Fruit fly (Drosophila melanogaster) whole organism, embryonic: Measurements from ENCODE around the gene CG34242.

Source experiments
- Atf-2 ChIP-seq: fragments of 200-800 bp; sonication (Bioruptor generic); optimal IDR thresholded peaks from 2 replicates; lab custom pipeline; 2016; ENCODE audit warnings: missing biosample characterization, missing genetic modification characterization
- Atf6 ChIP-seq: fragments of 200-800 bp; sonication (Bioruptor generic); IDR thresholded peaks from 2 replicates; pipeline ENCODE4 v1.3.6; 2022; ENCODE audit warnings: missing biosample characterization, missing genetic modification characterization
- CG10462 ChIP-seq: fragments of 200-800 bp; sonication (Bioruptor generic); optimal IDR thresholded peaks from 2 replicates; lab custom pipeline; 2016; ENCODE audit warnings: missing biosample characterization, missing genetic modification characterization
- CG11085 ChIP-seq: fragments of 200-800 bp; sonication (Bioruptor generic); IDR thresholded peaks from 2 replicates; pipeline ENCODE4 v1.3.6; 2022; ENCODE audit warnings: missing biosample characterization, missing genetic modification characterization
- CG11723 ChIP-seq: fragments of 200-800 bp; sonication (Bioruptor generic); optimal IDR thresholded peaks from 2 replicates; lab custom pipeline; 2017; ENCODE audit warnings: missing biosample characterization, mild to moderate bottlenecking, missing genetic modification characterization
- CG12236 ChIP-seq: fragments of 200-800 bp; sonication (Bioruptor generic); optimal IDR thresholded peaks from 2 replicates; lab custom pipeline; 2016; ENCODE audit warnings: missing biosample characterization, missing genetic modification characterization
- CG12769 ChIP-seq: fragments of 200-800 bp; sonication (Bioruptor generic); optimal IDR thresholded peaks from 2 replicates; lab custom pipeline; 2019; ENCODE audit warnings: missing biosample characterization, mild to moderate bottlenecking, missing genetic modification characterization, moderate library complexity
- CG14014 ChIP-seq: fragments of 200-800 bp; sonication (Bioruptor generic); IDR thresholded peaks from 2 replicates; pipeline ENCODE4 v1.3.6; 2022; ENCODE audit warnings: missing biosample characterization, missing genetic modification characterization
- CG15514 ChIP-seq: fragments of 200-800 bp; sonication (Bioruptor generic); optimal IDR thresholded peaks from 3 replicates; lab custom pipeline; 2017; ENCODE audit warnings: missing biosample characterization, missing genetic modification characterization, mild to moderate bottlenecking, moderate library complexity, missing genetic modification reagents
- CG1647 ChIP-seq: fragments of 200-800 bp; sonication (Bioruptor generic); optimal IDR thresholded peaks from 3 replicates; lab custom pipeline; 2016; ENCODE audit warnings: missing biosample characterization, missing genetic modification characterization
- CG2116 ChIP-seq: fragments of 200-800 bp; sonication (Bioruptor generic); optimal IDR thresholded peaks from 3 replicates; lab custom pipeline; 2018; ENCODE audit warnings: missing biosample characterization, mild to moderate bottlenecking, missing genetic modification characterization
- CG2889 ChIP-seq: fragments of 200-800 bp; sonication (Bioruptor generic); IDR thresholded peaks from 3 replicates; pipeline ENCODE4 v1.3.6; 2022; ENCODE audit warnings: missing biosample characterization, missing genetic modification characterization
- CG30403 ChIP-seq: fragments of 200-800 bp; sonication (Bioruptor generic); optimal IDR thresholded peaks from 3 replicates; lab custom pipeline; 2016; ENCODE audit warnings: missing biosample characterization, missing genetic modification characterization
- CG31388 ChIP-seq: fragments of 200-800 bp; sonication (Bioruptor generic); optimal IDR thresholded peaks from 2 replicates; lab custom pipeline; 2016; ENCODE audit warnings: missing biosample characterization, missing genetic modification characterization
- CG34422 ChIP-seq: fragments of 200-800 bp; sonication (Bioruptor generic); IDR thresholded peaks from 3 replicates; pipeline ENCODE4 v1.3.6; 2022; ENCODE audit warnings: missing biosample characterization, missing genetic modification characterization
- CG4282 ChIP-seq: fragments of 200-800 bp; sonication (Bioruptor generic); optimal IDR thresholded peaks from 2 replicates; lab custom pipeline; 2016; ENCODE audit warnings: missing biosample characterization, missing genetic modification characterization
- CG4820 ChIP-seq: fragments of 200-800 bp; sonication (Bioruptor generic); optimal IDR thresholded peaks from 3 replicates; lab custom pipeline; 2016; ENCODE audit warnings: missing biosample characterization, missing genetic modification characterization
- CG6175 ChIP-seq: fragments of 200-800 bp; sonication (Bioruptor generic); IDR thresholded peaks from 3 replicates; pipeline ENCODE4 v1.3.6; 2022; ENCODE audit warnings: missing biosample characterization, missing genetic modification characterization
- CG7271 ChIP-seq: fragments of 200-800 bp; sonication (Bioruptor generic); optimal IDR thresholded peaks from 2 replicates; lab custom pipeline; 2018; ENCODE audit warnings: missing biosample characterization, mild to moderate bottlenecking, missing genetic modification characterization, moderate library complexity
- CG7745 ChIP-seq: fragments of 200-800 bp; sonication (Bioruptor generic); optimal IDR thresholded peaks from 2 replicates; lab custom pipeline; 2018; ENCODE audit warnings: missing biosample characterization, mild to moderate bottlenecking, missing genetic modification characterization, moderate library complexity
- CG7963 ChIP-seq: fragments of 200-800 bp; sonication (Bioruptor generic); IDR thresholded peaks from 3 replicates; pipeline ENCODE4 v1.3.6; 2022; ENCODE audit warnings: missing biosample characterization, missing genetic modification characterization; ENCODE audit not compliant: partially characterized antibody
- CG9797 ChIP-seq: fragments of 200-800 bp; sonication (Bioruptor generic); optimal IDR thresholded peaks from 3 replicates; lab custom pipeline; 2018; ENCODE audit warnings: missing biosample characterization, mild to moderate bottlenecking, missing genetic modification characterization
- CHES-1-like ChIP-seq: fragments of 200-800 bp; sonication (Bioruptor generic); optimal IDR thresholded peaks from 2 replicates; lab custom pipeline; 2016; ENCODE audit warnings: missing biosample characterization, missing genetic modification characterization
- Dfd ChIP-seq, 2 experiments: fragments of >200 bp; optimal IDR thresholded peaks; 2 replicates each; lab custom pipeline; 2017; ENCODE audit warnings: missing biosample characterization in 2 of 2, missing genetic modification characterization in 2 of 2
- ERR ChIP-seq: fragments of 200-800 bp; sonication (Bioruptor generic); optimal IDR thresholded peaks from 2 replicates; lab custom pipeline; 2016; ENCODE audit warnings: missing biosample characterization, missing genetic modification characterization
- Elba2 ChIP-seq: fragments of 200-800 bp; sonication (Bioruptor generic); optimal IDR thresholded peaks from 3 replicates; lab custom pipeline; 2016; ENCODE audit warnings: missing biosample characterization, missing genetic modification characterization
- Gsc ChIP-seq: fragments of 200-800 bp; sonication (Bioruptor generic); IDR thresholded peaks from 2 replicates; pipeline ENCODE4 v1.3.6; 2022; ENCODE audit warnings: missing biosample characterization, missing genetic modification characterization
- Hr78 ChIP-seq, 2 experiments: fragments of 200-800 bp in 1 of 2; fragments of >200 bp in 1 of 2; sonication (Bioruptor generic) in 1 of 2; optimal IDR thresholded peaks; 2 replicates each; lab custom pipeline; 2017 to 2019; ENCODE audit warnings: missing biosample characterization in 2 of 2, missing genetic modification characterization in 2 of 2, mild to moderate bottlenecking in 1 of 2, moderate library complexity in 1 of 2
- NC2α ChIP-seq: fragments of 200-800 bp; sonication (Bioruptor generic); optimal IDR thresholded peaks from 2 replicates; lab custom pipeline; 2016; ENCODE audit warnings: missing biosample characterization, missing genetic modification characterization
- NC2β ChIP-seq: fragments of 200-800 bp; sonication (Bioruptor generic); optimal IDR thresholded peaks from 2 replicates; lab custom pipeline; 2016; ENCODE audit warnings: missing biosample characterization, missing genetic modification characterization
- Oaz ChIP-seq: fragments of 200-800 bp; sonication (Bioruptor generic); IDR thresholded peaks from 2 replicates; pipeline ENCODE4 v1.3.6; 2022; ENCODE audit warnings: missing biosample characterization, missing genetic modification characterization
- Opbp ChIP-seq: fragments of 200-800 bp; sonication (Bioruptor generic); IDR thresholded peaks from 3 replicates; pipeline ENCODE4 v1.3.6; 2022; ENCODE audit warnings: missing biosample characterization, missing genetic modification characterization; ENCODE audit not compliant: partially characterized antibody
- PHDP ChIP-seq: fragments of 200-800 bp; sonication (Bioruptor generic); optimal IDR thresholded peaks from 3 replicates; lab custom pipeline; 2018; ENCODE audit warnings: missing biosample characterization, mild to moderate bottlenecking, missing genetic modification characterization, moderate library complexity
- Ptx1 ChIP-seq: fragments of 200-800 bp; sonication (Bioruptor generic); IDR thresholded peaks from 2 replicates; pipeline ENCODE4 v1.3.6; 2022; ENCODE audit warnings: missing biosample characterization, missing genetic modification characterization
- YL-1 ChIP-seq: fragments of 200-800 bp; sonication (Bioruptor generic); optimal IDR thresholded peaks from 3 replicates; lab custom pipeline; 2017; ENCODE audit warnings: missing biosample characterization, mild to moderate bottlenecking, missing genetic modification characterization
- cas ChIP-seq: fragments of 200-800 bp; sonication (Bioruptor generic); IDR thresholded peaks from 2 replicates; pipeline ENCODE4 v1.3.6; 2022; ENCODE audit warnings: missing biosample characterization, missing genetic modification characterization
- dan ChIP-seq: fragments of 200-800 bp; sonication (Bioruptor generic); IDR thresholded peaks from 2 replicates; pipeline ENCODE4 v1.3.6; 2022; ENCODE audit warnings: missing biosample characterization, missing genetic modification characterization
- exex ChIP-seq: fragments of 200-800 bp; sonication (Bioruptor generic); optimal IDR thresholded peaks from 4 replicates; lab custom pipeline; 2018; ENCODE audit warnings: missing biosample characterization, mild to moderate bottlenecking, missing genetic modification characterization, moderate library complexity
- eyg ChIP-seq: fragments of 200-800 bp; sonication (Bioruptor generic); optimal IDR thresholded peaks from 3 replicates; lab custom pipeline; 2016; ENCODE audit warnings: missing biosample characterization, missing genetic modification characterization
- fd64A ChIP-seq: fragments of 200-800 bp; sonication (Bioruptor generic); optimal IDR thresholded peaks from 3 replicates; lab custom pipeline; 2018; ENCODE audit warnings: missing biosample characterization, mild to moderate bottlenecking, missing genetic modification characterization
- ind ChIP-seq: fragments of 200-800 bp; sonication (Bioruptor generic); optimal IDR thresholded peaks from 3 replicates; lab custom pipeline; 2016; ENCODE audit warnings: missing biosample characterization, missing genetic modification characterization
- mld ChIP-seq: fragments of 200-800 bp; sonication (Bioruptor generic); IDR thresholded peaks from 3 replicates; pipeline ENCODE4 v1.3.6; 2022; ENCODE audit warnings: missing biosample characterization, missing genetic modification characterization; ENCODE audit not compliant: partially characterized antibody
- nmo ChIP-seq: fragments of 200-800 bp; sonication (Bioruptor generic); optimal IDR thresholded peaks from 2 replicates; lab custom pipeline; 2018; ENCODE audit warnings: missing biosample characterization, mild to moderate bottlenecking, missing genetic modification characterization, moderate library complexity
- pros ChIP-seq: fragments of 200-800 bp; sonication (Bioruptor generic); optimal IDR thresholded peaks from 3 replicates; lab custom pipeline; 2019; ENCODE audit warnings: missing biosample characterization, mild to moderate bottlenecking, missing genetic modification characterization, moderate library complexity
- salm ChIP-seq: fragments of 200-800 bp; sonication (Bioruptor generic); optimal IDR thresholded peaks from 2 replicates; lab custom pipeline; 2018; ENCODE audit warnings: missing biosample characterization, mild to moderate bottlenecking, missing genetic modification characterization
- sens ChIP-seq: fragments of 200-800 bp; sonication (Bioruptor generic); peaks from one replicate; lab custom pipeline; 2016; ENCODE audit warnings: missing biosample characterization, missing genetic modification characterization
- shn ChIP-seq: fragments of 200-800 bp; sonication (Bioruptor generic); optimal IDR thresholded peaks from 3 replicates; lab custom pipeline; 2016; ENCODE audit warnings: missing biosample characterization, missing genetic modification characterization
- ssp ChIP-seq: fragments of 200-800 bp; sonication (Bioruptor generic); IDR thresholded peaks from 2 replicates; pipeline ENCODE4 v1.3.6; 2022; ENCODE audit warnings: missing biosample characterization, missing genetic modification characterization
- stwl ChIP-seq: fragments of 200-800 bp; sonication (Bioruptor generic); optimal IDR thresholded peaks from 3 replicates; lab custom pipeline; 2018; ENCODE audit warnings: missing biosample characterization, mild to moderate bottlenecking, missing genetic modification characterization, moderate library complexity
- tin ChIP-seq: fragments of 200-800 bp; sonication (Bioruptor generic); optimal IDR thresholded peaks from 3 replicates; lab custom pipeline; 2016; ENCODE audit warnings: missing biosample characterization, missing genetic modification characterization
- ttk ChIP-seq: fragments of 200-800 bp; sonication (Bioruptor generic); IDR thresholded peaks from 2 replicates; pipeline ENCODE4 v2.1.2; 2022; ENCODE audit warnings: missing biosample characterization, missing genetic modification characterization
- zen ChIP-seq: fragments of 200-800 bp; sonication (Bioruptor generic); optimal IDR thresholded peaks from 3 replicates; lab custom pipeline; 2018; ENCODE audit warnings: missing biosample characterization, mild to moderate bottlenecking, missing genetic modification characterization, moderate library complexity

The CG34242 gene

DNA sequence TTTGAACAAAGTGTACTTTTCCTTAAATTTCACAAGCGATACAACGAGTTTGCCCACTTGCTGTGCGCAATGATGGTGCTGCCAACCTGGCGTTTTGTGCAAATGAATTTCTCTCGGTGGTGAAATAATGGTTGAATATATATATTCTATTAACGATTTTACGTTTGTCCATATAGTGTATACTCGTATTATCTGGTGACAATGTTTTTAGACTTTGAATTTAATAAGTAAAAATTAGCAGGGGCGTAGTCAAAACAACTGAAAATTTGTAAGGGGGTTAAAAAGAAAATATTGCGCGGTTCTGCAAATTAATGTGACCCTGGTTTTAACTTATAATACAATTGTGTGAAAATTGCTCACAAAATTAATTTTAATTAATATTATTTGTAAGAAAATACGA is 9.9 kb upstream of the CG34242 start, which contains the start of the genes ver and Gcn5 (continued):
- TF ChIP-seq CG12769 (peak; percentile 90), fd64A (GFP tag; lab: Kevin White, UChicago) (peak; percentile 25), YL-1 (GFP tag; lab: Kevin White, UChicago) (peak; percentile 97), CG7271 (tag; lab: Kevin White, UChicago) (peak; percentile 70), CG4282 (GFP tag; lab: Kevin White, UChicago) (peak; percentile 10), ind (GFP tag; lab: Kevin White, UChicago) (peak; percentile 90), CG30403 (GFP tag; lab: Kevin White, UChicago) (peak; percentile 93), CG4820 (GFP tag; lab: Kevin White, UChicago) (peak; percentile 86), CG2116 (GFP tag; lab: Kevin White, UChicago) (peak; percentile 81), dan (GFP tag; lab: Robert Waterston, UW) (peak; percentile 66), shn (peak; percentile 83), CG6175 (GFP tag; lab: Robert Waterston, UW) (peak; percentile 78), CG10462 (GFP tag; lab: Kevin White, UChicago) (peak; percentile 82), CG11723 (GFP tag; lab: Kevin White, UChicago) (peak; percentile 85), NC2β (GFP tag; lab: Kevin White, UChicago) (peak; percentile 72), CG11085 (GFP tag; lab: Robert Waterston, UW) (peak; percentile 86), cas (peak; percentile 77), CG7745 (tag; lab: Kevin White, UChicago) (peak; percentile 66), CG7963 (GFP tag; lab: Robert Waterston, UW) (no peak), Atf6 (GFP tag; lab: Robert Waterston, UW) (peak; percentile 89), mld (GFP tag; lab: Robert Waterston, UW) (no peak), CG14014 (peak; percentile 94), exex (tag; lab: Kevin White, UChicago) (peak; percentile 73), Oaz (peak; percentile 78), ssp (GFP tag; lab: Robert Waterston, UW) (peak; percentile 86), CG34422 (peak; percentile 94), CG12236 (GFP tag; lab: Kevin White, UChicago) (peak; percentile 18), NC2α (GFP tag; lab: Kevin White, UChicago) (peak; percentile 36), ttk (GFP tag; lab: Robert Waterston, UW) (peak; percentile 90), nmo (peak; percentile 94), Elba2 (peak; percentile 21), Ptx1 (peak; percentile 95), stwl (tag; lab: Kevin White, UChicago) (peak; percentile 93), CG9797 (GFP tag; lab: Kevin White, UChicago) (peak; percentile 67), Opbp (no peak), Dfd (GFP tag; optimal IDR thresholded peaks at IDR 0.05; lab: Kevin White, UChicago) (no peak), CHES-1-like (GFP tag; lab: Kevin White, UChicago) (peak; percentile 64), pros (GFP tag; lab: Kevin White, UChicago) (no peak), Gsc (GFP tag; lab: Robert Waterston, UW) (peak; percentile 72), eyg (GFP tag; lab: Kevin White, UChicago) (peak; percentile 73), CG2889 (GFP tag; lab: Robert Waterston, UW) (peak; percentile 90), Atf-2 (GFP tag; lab: Kevin White, UChicago) (peak; percentile 54), ERR (GFP tag; lab: Kevin White, UChicago) (no peak), sens (GFP tag; lab: Kevin White, UChicago) (peak; percentile 97), CG1647 (GFP tag; lab: Kevin White, UChicago) (peak; percentile 86), CG15514 (GFP tag; lab: Kevin White, UChicago) (peak; percentile 91), zen (tag; lab: Kevin White, UChicago) (peak; percentile 89), PHDP (tag; lab: Kevin White, UChicago) (peak; percentile 94), Hr78 (GFP tag; optimal IDR thresholded peaks at IDR 0.05; lab: Kevin White, UChicago) (no peak), salm (tag; lab: Kevin White, UChicago) (peak; percentile 74), CG31388 (peak; percentile 80), tin (peak; percentile 86)
